Fruit fly (Drosophila melanogaster): ENCODE measurements around the gene CG43861.

dm6 chr2L:20024333-20024732, 7.3 kb upstream of the CG43861 start:
- TF ChIP-seq Hmx (GFP tag; optimal IDR thresholded peaks at IDR 0.05) (no peak), disco-r (GFP tag; optimal IDR thresholded peaks at IDR 0.05) (no peak), HHEX (GFP tag; optimal IDR thresholded peaks at IDR 0.05) (no peak)

Measured in whole organism, embryonic.